Comparison of ENCODE assay signal across 2 worm cellular contexts in genomic region chrIII:6863901-6864300, ce11.
TF ChIP-seq lines count a peak whose summit lies in the region.

Gene sma-3 (minus strand): TSS chrIII:6863968.

TF ChIP-seq in whole organism, L1 larva, 84 proteins besides CTCF, POLR2A, EP300 and RAD21 (continued from another document):
- TF ChIP-seq zag-1 (tag; optimal IDR thresholded peaks at IDR 0.05; lab: Kevin White, UChicago): no peak
- no peak for TF ChIP-seq sup-37 (GFP tag; optimal IDR thresholded peaks at IDR 0.05; lab: Kevin White, UChicago)
- TF ChIP-seq pax-3 (tag; optimal IDR thresholded peaks at IDR 0.05; lab: Kevin White, UChicago): no peak
- TF ChIP-seq efl-1 (optimal IDR thresholded peaks at IDR 0.05; lab: Kevin White, UChicago): no peak
- peak in 1 of 2 experiments; percentile 74 for TF ChIP-seq efl-1 (GFP tag; optimal IDR thresholded peaks at IDR 0.05 in 1 of 2; lab: Kevin White, UChicago)
- no peak for TF ChIP-seq pag-3 (tag; optimal IDR thresholded peaks at IDR 0.05; lab: Kevin White, UChicago; ENCODE audit: borderline replicate concordance, insufficient read depth)

TF ChIP-seq in whole organism, L4 larva, 104 proteins besides CTCF, POLR2A, EP300 and RAD21 (continued from another document):
- TF ChIP-seq nhr-77 (tag; optimal IDR thresholded peaks at IDR 0.05; lab: Kevin White, UChicago) (peak; percentile 73), nhr-6 (tag; optimal IDR thresholded peaks at IDR 0.05; lab: Kevin White, UChicago) (peak; percentile 12), mep-1 (tag; optimal IDR thresholded peaks at IDR 0.05; lab: Kevin White, UChicago) (peak; percentile 28), sdz-12 (GFP tag; optimal IDR thresholded peaks at IDR 0.05; lab: Kevin White, UChicago) (no peak)
